Fruit fly (Drosophila melanogaster) whole organism, embryonic: ENCODE results near the gene Rpp20.

Experiments used
- Atf-2 ChIP-seq: fragments of 200-800 bp; sonication (Bioruptor generic); optimal IDR thresholded peaks from 2 replicates; lab custom pipeline; 2016; ENCODE audit warnings: missing biosample characterization, missing genetic modification characterization
- BtbVII ChIP-seq: fragments of 200-800 bp; sonication (Bioruptor generic); optimal IDR thresholded peaks from 3 replicates; lab custom pipeline; 2017; ENCODE audit warnings: missing biosample characterization, mild to moderate bottlenecking, missing genetic modification characterization
- CG10321 ChIP-seq: fragments of 200-800 bp; sonication (Bioruptor generic); IDR thresholded peaks from 2 replicates; pipeline ENCODE4 v1.3.6; 2022; ENCODE audit warnings: missing biosample characterization, missing genetic modification characterization
- CG10366 ChIP-seq: fragments of 200-800 bp; sonication (Bioruptor generic); IDR thresholded peaks from 2 replicates; pipeline ENCODE4 v1.3.6; 2022; ENCODE audit warnings: missing biosample characterization, missing genetic modification characterization
- CG11504 ChIP-seq: fragments of 200-800 bp; sonication (Bioruptor generic); optimal IDR thresholded peaks from 3 replicates; lab custom pipeline; 2019; ENCODE audit warnings: missing biosample characterization, mild to moderate bottlenecking, missing genetic modification characterization, moderate library complexity
- CG13287 ChIP-seq: fragments of 200-800 bp; sonication (Bioruptor generic); IDR thresholded peaks from 2 replicates; pipeline ENCODE4 v1.3.6; 2022; ENCODE audit warnings: missing biosample characterization, missing genetic modification characterization; ENCODE audit not compliant: partially characterized antibody
- CG14050 ChIP-seq: fragments of 200-800 bp; sonication (Bioruptor generic); IDR thresholded peaks from 3 replicates; pipeline ENCODE4 v1.3.6; 2022; ENCODE audit warnings: missing biosample characterization, missing genetic modification characterization
- CG15269 ChIP-seq: fragments of 200-800 bp; sonication (Bioruptor generic); optimal IDR thresholded peaks from 2 replicates; lab custom pipeline; 2018; ENCODE audit warnings: missing biosample characterization, mild to moderate bottlenecking, missing genetic modification characterization, moderate library complexity
- CG17186 ChIP-seq: fragments of 200-800 bp; sonication (Bioruptor generic); optimal IDR thresholded peaks from 3 replicates; lab custom pipeline; 2017; ENCODE audit warnings: missing biosample characterization, missing genetic modification reagents, missing genetic modification characterization
- CG17361 ChIP-seq: fragments of 200-800 bp; sonication (Bioruptor generic); IDR thresholded peaks from 3 replicates; pipeline ENCODE4 v1.3.6; 2022; ENCODE audit warnings: missing biosample characterization, missing genetic modification characterization
- CG17612 ChIP-seq: fragments of 200-800 bp; sonication (Bioruptor generic); IDR thresholded peaks from 2 replicates; pipeline ENCODE4 v1.3.6; 2022; ENCODE audit warnings: missing biosample characterization, missing genetic modification characterization
- CG2199 ChIP-seq: fragments of 200-800 bp; sonication (Bioruptor generic); IDR thresholded peaks from 3 replicates; pipeline ENCODE4 v1.3.6; 2022; ENCODE audit warnings: missing biosample characterization, missing genetic modification characterization
- CG2875 ChIP-seq: fragments of 200-800 bp; sonication (Bioruptor generic); optimal IDR thresholded peaks from 2 replicates; lab custom pipeline; 2017; ENCODE audit warnings: missing biosample characterization, mild to moderate bottlenecking, missing genetic modification characterization, missing genetic modification reagents
- CG3838 ChIP-seq: fragments of 200-800 bp; sonication (Bioruptor generic); optimal IDR thresholded peaks from 3 replicates; lab custom pipeline; 2016; ENCODE audit warnings: missing biosample characterization, missing genetic modification characterization
- CG4707 ChIP-seq: fragments of 200-800 bp; sonication (Bioruptor generic); optimal IDR thresholded peaks from 2 replicates; lab custom pipeline; 2018; ENCODE audit warnings: missing biosample characterization, mild to moderate bottlenecking, missing genetic modification characterization, moderate library complexity
- CG4730 ChIP-seq: fragments of 200-800 bp; sonication (Bioruptor generic); IDR thresholded peaks from 2 replicates; pipeline ENCODE4 v1.3.6; 2022; ENCODE audit warnings: missing biosample characterization, missing genetic modification characterization
- CG6791 ChIP-seq: fragments of 200-800 bp; sonication (Bioruptor generic); IDR thresholded peaks from 3 replicates; pipeline ENCODE4 v1.3.6; 2022; ENCODE audit warnings: missing biosample characterization, missing genetic modification characterization; ENCODE audit not compliant: partially characterized antibody
- CG7372 ChIP-seq: fragments of 200-800 bp; sonication (Bioruptor generic); IDR thresholded peaks from 2 replicates; pipeline ENCODE4 v1.3.6; 2022; ENCODE audit warnings: missing biosample characterization, missing genetic modification characterization
- CG7556 ChIP-seq: fragments of 200-800 bp; sonication (Bioruptor generic); optimal IDR thresholded peaks from 2 replicates; lab custom pipeline; 2017; ENCODE audit warnings: missing biosample characterization, mild to moderate bottlenecking, missing genetic modification characterization
- CG8089 ChIP-seq: fragments of 200-800 bp; sonication (Bioruptor generic); optimal IDR thresholded peaks from 3 replicates; lab custom pipeline; 2016; ENCODE audit warnings: missing biosample characterization, missing genetic modification characterization
- CG8388 ChIP-seq: fragments of 200-800 bp; sonication (Bioruptor generic); optimal IDR thresholded peaks from 2 replicates; lab custom pipeline; 2019; ENCODE audit warnings: missing biosample characterization, mild to moderate bottlenecking, missing genetic modification characterization, moderate library complexity
- CG9215 ChIP-seq: fragments of 200-800 bp; sonication (Bioruptor generic); IDR thresholded peaks from 2 replicates; pipeline ENCODE4 v1.3.6; 2022; ENCODE audit warnings: missing biosample characterization, missing genetic modification characterization
- CG9876 ChIP-seq: fragments of 200-800 bp; sonication (Bioruptor generic); optimal IDR thresholded peaks from 2 replicates; lab custom pipeline; 2016; ENCODE audit warnings: missing biosample characterization, missing genetic modification characterization
- CHES-1-like ChIP-seq: fragments of 200-800 bp; sonication (Bioruptor generic); optimal IDR thresholded peaks from 2 replicates; lab custom pipeline; 2016; ENCODE audit warnings: missing biosample characterization, missing genetic modification characterization
- Dek ChIP-seq: fragments of 200-800 bp; sonication (Bioruptor generic); optimal IDR thresholded peaks from 3 replicates; lab custom pipeline; 2019; ENCODE audit warnings: missing biosample characterization, mild to moderate bottlenecking, missing genetic modification characterization, moderate library complexity
- Dip2 ChIP-seq: fragments of 200-800 bp; sonication (Bioruptor generic); IDR thresholded peaks from 2 replicates; pipeline ENCODE4 v1.3.6; 2022; ENCODE audit warnings: missing biosample characterization, missing genetic modification characterization
- HLH4C ChIP-seq: fragments of 200-800 bp; sonication (Bioruptor generic); IDR thresholded peaks from 3 replicates; pipeline ENCODE4 v1.3.6; 2022; ENCODE audit warnings: missing biosample characterization, missing genetic modification characterization; ENCODE audit not compliant: partially characterized antibody
- Hmr ChIP-seq: fragments of 200-800 bp; sonication (Bioruptor generic); optimal IDR thresholded peaks from 3 replicates; lab custom pipeline; 2017; ENCODE audit warnings: mild to moderate bottlenecking, missing biosample characterization, missing genetic modification reagents, missing genetic modification characterization
- NC2β ChIP-seq: fragments of 200-800 bp; sonication (Bioruptor generic); optimal IDR thresholded peaks from 2 replicates; lab custom pipeline; 2016; ENCODE audit warnings: missing biosample characterization, missing genetic modification characterization
- Rx ChIP-seq: fragments of 200-800 bp; sonication (Bioruptor generic); IDR thresholded peaks from 2 replicates; pipeline ENCODE4 v1.3.6; 2022; ENCODE audit warnings: missing biosample characterization, missing genetic modification characterization
- Vsx1 ChIP-seq: fragments of 200-800 bp; sonication (Bioruptor generic); optimal IDR thresholded peaks from 2 replicates; lab custom pipeline; 2017; ENCODE audit warnings: missing biosample characterization, mild to moderate bottlenecking, missing genetic modification characterization, missing genetic modification reagents
- ap ChIP-seq: fragments of 200-800 bp; sonication (Bioruptor generic); IDR thresholded peaks from 2 replicates; pipeline ENCODE4 v1.3.6; 2022; ENCODE audit warnings: missing biosample characterization, missing genetic modification characterization
- ara ChIP-seq: fragments of 200-800 bp; sonication (Bioruptor generic); IDR thresholded peaks from 2 replicates; pipeline ENCODE4 v1.3.6; 2022; ENCODE audit warnings: missing biosample characterization, missing genetic modification characterization
- ase ChIP-seq: fragments of 200-800 bp; sonication (Bioruptor generic); IDR thresholded peaks from 3 replicates; pipeline ENCODE4 v1.3.6; 2022; ENCODE audit warnings: missing biosample characterization, missing genetic modification characterization
- croc ChIP-seq: fragments of 200-800 bp; sonication (Bioruptor generic); conservative IDR thresholded peaks from 3 replicates; pipeline ENCODE4 v1.3.6; 2022; ENCODE audit warnings: missing biosample characterization, missing genetic modification characterization
- emc ChIP-seq: fragments of 200-800 bp; sonication (Bioruptor generic); optimal IDR thresholded peaks from 2 replicates; lab custom pipeline; 2016; ENCODE audit warnings: missing biosample characterization, missing genetic modification characterization
- esg ChIP-seq: fragments of 200-800 bp; sonication (Bioruptor generic); conservative IDR thresholded peaks from 2 replicates; pipeline ENCODE4 v1.3.6; 2022; ENCODE audit warnings: missing biosample characterization, missing genetic modification characterization
- gem ChIP-seq: fragments of 200-800 bp; sonication (Bioruptor generic); optimal IDR thresholded peaks from 2 replicates; lab custom pipeline; 2019; ENCODE audit warnings: missing biosample characterization, mild to moderate bottlenecking, missing genetic modification characterization, moderate library complexity
- gsb-n ChIP-seq: fragments of 200-800 bp; sonication (Bioruptor generic); optimal IDR thresholded peaks from 3 replicates; lab custom pipeline; 2018; ENCODE audit warnings: missing biosample characterization, mild to moderate bottlenecking, missing genetic modification characterization
- h ChIP-seq: fragments of >200 bp; optimal IDR thresholded peaks from 2 replicates; lab custom pipeline; 2017
- ind ChIP-seq: fragments of 200-800 bp; sonication (Bioruptor generic); optimal IDR thresholded peaks from 3 replicates; lab custom pipeline; 2016; ENCODE audit warnings: missing biosample characterization, missing genetic modification characterization
- jing ChIP-seq: fragments of 200-800 bp; sonication (Bioruptor generic); optimal IDR thresholded peaks from 2 replicates; lab custom pipeline; 2018; ENCODE audit warnings: missing biosample characterization, mild to moderate bottlenecking, missing genetic modification characterization
- kah ChIP-seq: fragments of 200-800 bp; sonication (Bioruptor generic); optimal IDR thresholded peaks from 2 replicates; lab custom pipeline; 2018; ENCODE audit warnings: missing biosample characterization, mild to moderate bottlenecking, missing genetic modification characterization
- ken ChIP-seq: fragments of 200-800 bp; sonication (Bioruptor generic); IDR thresholded peaks from 3 replicates; pipeline ENCODE4 v1.3.6; 2022; ENCODE audit warnings: missing biosample characterization, missing genetic modification characterization
- oc ChIP-seq: fragments of 200-800 bp; sonication (Bioruptor generic); optimal IDR thresholded peaks from 2 replicates; lab custom pipeline; 2018; ENCODE audit warnings: missing biosample characterization, mild to moderate bottlenecking, missing genetic modification characterization, moderate library complexity
- pan ChIP-seq, 4 experiments: fragments of >200 bp in 3 of 4; fragments of 200-800 bp in 1 of 4; sonication (Bioruptor generic) in 1 of 4; optimal IDR thresholded peaks in 3 of 4; IDR thresholded peaks in 1 of 4; 2 replicates each; pipeline versions ENCODE4 v1.3.6 to Lab custom; 2017 to 2022; ENCODE audit warnings: missing biosample characterization in 2 of 4, missing genetic modification characterization in 2 of 4, mixed read lengths in 1 of 4
- slp2 ChIP-seq: fragments of 200-800 bp; sonication (Bioruptor generic); optimal IDR thresholded peaks from 2 replicates; lab custom pipeline; 2016; ENCODE audit warnings: missing biosample characterization, missing genetic modification characterization
- tin ChIP-seq: fragments of 200-800 bp; sonication (Bioruptor generic); optimal IDR thresholded peaks from 3 replicates; lab custom pipeline; 2016; ENCODE audit warnings: missing biosample characterization, missing genetic modification characterization
- tup ChIP-seq: fragments of 200-800 bp; sonication (Bioruptor generic); optimal IDR thresholded peaks from 2 replicates; lab custom pipeline; 2016; ENCODE audit warnings: missing biosample characterization, mild to moderate bottlenecking, missing genetic modification characterization, moderate library complexity
- tx ChIP-seq: fragments of 200-800 bp; sonication (Bioruptor generic); optimal IDR thresholded peaks from 2 replicates; lab custom pipeline; 2016; ENCODE audit warnings: missing biosample characterization, missing genetic modification characterization

Rpp20 gene

DNA sequence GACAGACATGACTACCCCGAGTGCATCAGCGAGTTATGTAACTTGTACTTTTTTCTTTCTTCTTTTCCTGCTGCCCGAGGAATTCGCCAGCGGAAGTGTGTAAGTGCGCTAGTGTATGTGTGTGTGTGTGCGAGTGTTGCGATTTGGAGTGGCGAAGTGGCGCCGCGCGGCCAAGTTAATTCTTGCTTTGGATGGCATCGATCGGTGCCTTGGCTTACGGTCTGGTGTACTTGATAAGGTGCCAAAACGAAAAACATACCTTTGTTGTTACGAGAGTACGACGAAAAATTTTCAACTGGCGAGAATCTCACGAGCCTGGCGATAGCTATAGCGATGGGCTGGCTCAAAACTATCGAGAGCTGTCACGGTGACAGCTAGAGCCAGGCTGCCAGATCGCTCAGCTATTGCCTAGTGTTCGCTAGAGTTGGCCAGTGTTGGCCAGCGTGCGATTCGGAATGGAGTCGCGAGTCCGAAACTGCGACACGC, at the start of gene Rpp20, which contains the start of the genes CG18809, COX6B and CG33932 (continued):
- TF ChIP-seq ap (no peak), h (lab: Kevin White, UChicago) (no peak), CHES-1-like (GFP tag; lab: Kevin White, UChicago) (peak; percentile 88), ken (GFP tag; lab: Robert Waterston, UW) (peak; percentile 86), CG4730 (0 out of 2 replicates have a peak, but pooled peaks have one; percentile 11), CG7556 (GFP tag; lab: Kevin White, UChicago) (peak; percentile 3), CG13287 (GFP tag; lab: Robert Waterston, UW) (peak; percentile 95), croc (peak; percentile 25; the same call in 1 of the 3 replicates), ara (GFP tag; lab: Robert Waterston, UW) (peak; percentile 65; the same call in 1 of the 2 replicates), CG6791 (GFP tag; lab: Robert Waterston, UW) (peak; percentile 97), ind (GFP tag; lab: Kevin White, UChicago) (peak; percentile 59), Hmr (GFP tag; lab: Kevin White, UChicago) (peak; percentile 85), CG11504 (tag; lab: Kevin White, UChicago) (no peak), esg (no peak), CG15269 (tag; lab: Kevin White, UChicago) (peak; percentile 25), CG10321 (GFP tag; lab: Robert Waterston, UW) (peak; percentile 46; the same call in 1 of the 2 replicates), CG9215 (GFP tag; lab: Robert Waterston, UW) (0 out of 2 replicates have a peak, but pooled peaks have one; percentile 26), CG7372 (GFP tag; lab: Robert Waterston, UW) (peak; percentile 47), ase (no peak), CG17361 (peak; percentile 20; the same call in 1 of the 3 replicates), Vsx1 (GFP tag; lab: Kevin White, UChicago) (no peak), CG14050 (GFP tag; lab: Robert Waterston, UW) (0 out of 3 replicates have a peak, but pooled peaks have one; percentile 21), NC2β (GFP tag; lab: Kevin White, UChicago) (peak; percentile 86), CG9876 (GFP tag; lab: Kevin White, UChicago) (peak; percentile 75), oc (no peak), CG3838 (GFP tag; lab: Kevin White, UChicago) (no peak), gsb-n (tag; lab: Kevin White, UChicago) (no peak), Dek (tag; lab: Kevin White, UChicago) (peak; percentile 34), CG17612 (GFP tag; lab: Robert Waterston, UW) (peak; percentile 20; the same call in 1 of the 2 replicates), CG4707 (no peak), HLH4C (GFP tag; lab: Robert Waterston, UW) (peak; percentile 88), CG17186 (peak; percentile 70), Dip2 (GFP tag; lab: Robert Waterston, UW) (no peak), CG8089 (GFP tag; lab: Kevin White, UChicago) (peak; percentile 70), jing (GFP tag; lab: Kevin White, UChicago) (no peak), CG2199 (0 out of 3 replicates have a peak, but pooled peaks have one; percentile 24), tin (GFP tag; lab: Kevin White, UChicago) (peak; percentile 61), kah (GFP tag; lab: Kevin White, UChicago) (peak; percentile 21), tx (peak; percentile 62), BtbVII (GFP tag; lab: Kevin White, UChicago) (peak; percentile 50), CG10366 (GFP tag; lab: Robert Waterston, UW) (peak; percentile 51), tup (GFP tag; lab: Kevin White, UChicago) (no peak), Atf-2 (GFP tag; lab: Kevin White, UChicago) (peak; percentile 27), CG8388 (GFP tag; lab: Kevin White, UChicago) (no peak), emc (GFP tag; lab: Kevin White, UChicago) (peak; percentile 61), CG2875 (GFP tag; lab: Kevin White, UChicago) (no peak), pan (optimal IDR thresholded peaks at IDR 0.05; lab: Kevin White, UChicago) (no peak), pan (GFP tag; optimal IDR thresholded peaks at IDR 0.05 in 1 of 2, IDR thresholded peaks at IDR 0.05 in 1 of 2) (peak in 1 of 2 experiments; percentile 59), slp2 (GFP tag; lab: Kevin White, UChicago) (no peak), gem (tag; lab: Kevin White, UChicago) (no peak), Rx (GFP tag; lab: Robert Waterston, UW) (peak; percentile 32; the same call in 1 of the 2 replicates)
